Fruit fly (Drosophila melanogaster): ENCODE data around the gene CkIalpha.

Gene CkIalpha

dm6 chrX:12699095-12699750, 45.8 kb downstream of the CkIalpha start (continued):
- no peak for TF ChIP-seq Nf-YC (tag; optimal IDR thresholded peaks at IDR 0.05)
- no peak for TF ChIP-seq HLH4C (GFP tag; IDR thresholded peaks at IDR 0.05; ENCODE audit: partially characterized antibody)
- no peak for TF ChIP-seq hb (GFP tag; IDR thresholded peaks at IDR 0.05; ENCODE audit: partially characterized antibody)
- no peak for TF ChIP-seq CG12659 (GFP tag; optimal IDR thresholded peaks at IDR 0.05)
- TF ChIP-seq CG2889 (GFP tag; IDR thresholded peaks at IDR 0.05): peak; percentile 20; the same call in 1 of the 3 replicates
- TF ChIP-seq scrt (GFP tag; optimal IDR thresholded peaks at IDR 0.05): no peak
- TF ChIP-seq CG11093 (GFP tag; IDR thresholded peaks at IDR 0.05): no peak
- no peak for TF ChIP-seq rib (GFP tag; IDR thresholded peaks at IDR 0.05)
- no peak for TF ChIP-seq Taf1 (GFP tag; IDR thresholded peaks at IDR 0.05)
- TF ChIP-seq CG7372 (GFP tag; IDR thresholded peaks at IDR 0.05): no peak
- TF ChIP-seq nmo (GFP tag; optimal IDR thresholded peaks at IDR 0.05): peak; percentile 43
- TF ChIP-seq dati (GFP tag; IDR thresholded peaks at IDR 0.05): no peak
- TF ChIP-seq CG17829 (tag; optimal IDR thresholded peaks at IDR 0.05): peak; percentile 39
- TF ChIP-seq CG31441 (GFP tag; IDR thresholded peaks at IDR 0.05): peak; percentile 46
- TF ChIP-seq p53 (GFP tag; optimal IDR thresholded peaks at IDR 0.05): no peak
- TF ChIP-seq CG11504 (tag; optimal IDR thresholded peaks at IDR 0.05): peak; percentile 59
- no peak for TF ChIP-seq da (GFP tag; optimal IDR thresholded peaks at IDR 0.05)
- TF ChIP-seq CG18599 (GFP tag; optimal IDR thresholded peaks at IDR 0.05): peak; percentile 69
- peak; percentile 52; the same call in 1 of the 2 replicates for TF ChIP-seq Ada2b (GFP tag; IDR thresholded peaks at IDR 0.05)
- peak; percentile 20 for TF ChIP-seq jumu (GFP tag; optimal IDR thresholded peaks at IDR 0.05)
- no peak for TF ChIP-seq CG12942 (GFP tag; optimal IDR thresholded peaks at IDR 0.05)
- peak; percentile 12 for TF ChIP-seq az2 (GFP tag; optimal IDR thresholded peaks at IDR 0.05)
- no peak for TF ChIP-seq Dbx (GFP tag; IDR thresholded peaks at IDR 0.05)
- TF ChIP-seq CG6254 (GFP tag; optimal IDR thresholded peaks at IDR 0.05): no peak
- no peak for TF ChIP-seq Poxn (GFP tag; IDR thresholded peaks at IDR 0.05)
- TF ChIP-seq Sox102F (GFP tag; optimal IDR thresholded peaks at IDR 0.05): peak; percentile 48
- 0 out of 3 replicates have a peak, but pooled peaks have one; percentile 34 for TF ChIP-seq CG17361 (GFP tag; IDR thresholded peaks at IDR 0.05)
- no peak for TF ChIP-seq Stat92E (GFP tag; optimal IDR thresholded peaks at IDR 0.05)
- no peak for TF ChIP-seq CG6272 (GFP tag; IDR thresholded peaks at IDR 0.05)
- no peak for TF ChIP-seq CkIIα-i1 (GFP tag; IDR thresholded peaks at IDR 0.05)
- TF ChIP-seq yki (optimal IDR thresholded peaks at IDR 0.05): no peak
- no peak for TF ChIP-seq PHDP (tag; optimal IDR thresholded peaks at IDR 0.05)
- TF ChIP-seq CG12071 (GFP tag; optimal IDR thresholded peaks at IDR 0.05): no peak
- TF ChIP-seq CG31224 (GFP tag; IDR thresholded peaks at IDR 0.05): no peak
- no peak for TF ChIP-seq Fer2 (tag; optimal IDR thresholded peaks at IDR 0.05)
- no peak for TF ChIP-seq Usf (GFP tag; optimal IDR thresholded peaks at IDR 0.05)
- peak; percentile 9 for TF ChIP-seq mam (GFP tag; optimal IDR thresholded peaks at IDR 0.05)
- TF ChIP-seq CG12155 (GFP tag; optimal IDR thresholded peaks at IDR 0.05): no peak
- TF ChIP-seq CG4282 (GFP tag; optimal IDR thresholded peaks at IDR 0.05): no peak
- peak; percentile 58 for TF ChIP-seq CG17328 (GFP tag; IDR thresholded peaks at IDR 0.05)
- TF ChIP-seq tx (GFP tag; optimal IDR thresholded peaks at IDR 0.05): no peak
- TF ChIP-seq cas (GFP tag; IDR thresholded peaks at IDR 0.05): no peak
- no peak for TF ChIP-seq ap (GFP tag; IDR thresholded peaks at IDR 0.05)
- TF ChIP-seq Xrp1 (GFP tag; IDR thresholded peaks at IDR 0.05): peak; percentile 49; the same call in 1 of the 2 replicates
- TF ChIP-seq CG15696 (tag; optimal IDR thresholded peaks at IDR 0.05): peak; percentile 22
- no peak for TF ChIP-seq gsb-n (tag; optimal IDR thresholded peaks at IDR 0.05)
- peak; percentile 35; the same call in 1 of the 2 replicates for TF ChIP-seq Atf6 (GFP tag; IDR thresholded peaks at IDR 0.05)
- no peak for TF ChIP-seq CG12744 (GFP tag; optimal IDR thresholded peaks at IDR 0.05)
- peak; percentile 21 for TF ChIP-seq sqz (GFP tag; optimal IDR thresholded peaks at IDR 0.05)
- TF ChIP-seq CG10147 (GFP tag; optimal IDR thresholded peaks at IDR 0.05): peak; percentile 55
- TF ChIP-seq CG4730 (GFP tag; IDR thresholded peaks at IDR 0.05): no peak

Measured in whole organism, embryonic.